Fruit fly (Drosophila melanogaster): ENCODE results near the gene CG13460.

CG13460 gene

DNA sequence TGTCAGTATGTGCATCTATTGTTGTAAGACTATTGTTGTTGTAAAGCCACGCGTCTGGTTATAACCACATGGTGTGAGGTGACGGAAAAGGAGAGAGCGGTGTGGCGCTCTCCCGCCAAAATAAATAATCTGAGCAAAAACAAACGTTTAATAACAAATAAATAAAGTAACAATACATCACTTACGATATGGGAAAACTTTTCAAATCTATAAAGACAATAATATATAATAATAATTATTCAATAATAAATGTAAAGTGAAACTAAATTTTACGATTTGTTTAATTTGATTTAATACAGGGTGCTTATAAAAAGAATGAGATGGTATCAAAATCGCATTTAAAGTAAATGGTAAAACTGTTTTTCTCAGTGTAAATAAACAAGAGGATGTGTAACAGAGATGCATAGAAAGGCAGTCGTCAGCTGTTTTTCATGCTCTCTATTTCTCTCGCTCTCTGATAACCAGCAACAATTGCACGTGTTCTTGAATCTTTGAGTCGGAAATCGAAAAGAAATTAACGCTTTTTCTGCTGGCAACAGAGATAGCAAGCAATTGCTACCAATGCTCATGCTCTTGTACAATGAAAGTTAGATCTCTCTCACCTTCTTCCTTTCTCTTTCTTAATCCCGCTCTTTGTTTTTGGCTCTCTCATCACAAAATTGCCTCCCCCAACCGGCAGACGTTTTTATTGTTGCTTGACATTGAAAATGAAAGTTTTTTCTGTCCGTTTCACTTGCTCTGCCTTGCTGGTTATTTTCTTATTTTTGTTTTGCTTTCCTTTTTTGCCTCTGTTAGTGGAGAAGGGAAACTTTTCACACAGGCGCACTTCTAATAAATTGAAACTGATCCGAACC lies 37.4 kb upstream of the CG13460 start (continued):
- TF ChIP-seq otp (GFP tag; IDR thresholded peaks at IDR 0.05) (no peak), CG8359 (GFP tag; optimal IDR thresholded peaks at IDR 0.05; ENCODE audit: borderline replicate concordance) (peak; percentile 61), al (GFP tag; IDR thresholded peaks at IDR 0.05) (peak; percentile 69), esg (GFP tag; conservative IDR thresholded peaks at IDR 0.05) (peak; percentile 53; the same call in 1 of the 2 replicates), hth (optimal IDR thresholded peaks at IDR 0.05) (no peak), CG1024 (GFP tag; IDR thresholded peaks at IDR 0.05) (peak; percentile 85), CG18262 (tag; optimal IDR thresholded peaks at IDR 0.05) (peak; percentile 97), CG11247 (GFP tag; IDR thresholded peaks at IDR 0.05) (peak; percentile 75), CG32767 (GFP tag; IDR thresholded peaks at IDR 0.05) (peak; percentile 87), Hr51 (GFP tag; optimal IDR thresholded peaks at IDR 0.05) (peak in 1 of 2 experiments; percentile 90), ab (GFP tag; optimal IDR thresholded peaks at IDR 0.05) (no peak), CG7745 (tag; optimal IDR thresholded peaks at IDR 0.05) (no peak), ttk (GFP tag; IDR thresholded peaks at IDR 0.05) (peak; percentile 84), crol (GFP tag; IDR thresholded peaks at IDR 0.05) (no peak; the same call in 1 of the 2 replicates), lola (GFP tag; optimal IDR thresholded peaks at IDR 0.05) (peak in 1 of 3 experiments; percentile 87), CG2889 (GFP tag; IDR thresholded peaks at IDR 0.05) (0 out of 3 replicates have a peak, but pooled peaks have one; percentile 8), chinmo (GFP tag; IDR thresholded peaks at IDR 0.05; ENCODE audit: partially characterized antibody) (0 out of 4 replicates have a peak, but pooled peaks have one; percentile 20), seq (GFP tag; IDR thresholded peaks at IDR 0.05) (peak; percentile 34; the same call in 1 of the 2 replicates), CG4854 (GFP tag; optimal IDR thresholded peaks at IDR 0.05) (no peak), CG1647 (GFP tag; optimal IDR thresholded peaks at IDR 0.05) (no peak), BEAF-32 (GFP tag; optimal IDR thresholded peaks at IDR 0.05) (no peak), pan (optimal IDR thresholded peaks at IDR 0.05) (no peak), pan (GFP tag; optimal IDR thresholded peaks at IDR 0.05 in 1 of 2, IDR thresholded peaks at IDR 0.05 in 1 of 2) (peak in 1 of 2 experiments; percentile 91), tup (GFP tag; optimal IDR thresholded peaks at IDR 0.05) (no peak), Hmr (GFP tag; optimal IDR thresholded peaks at IDR 0.05) (peak; percentile 86), sisA (GFP tag; IDR thresholded peaks at IDR 0.05) (peak; percentile 67; the same call in 1 of the 2 replicates), MBD-R2 (GFP tag; IDR thresholded peaks at IDR 0.05) (no peak), CG17612 (GFP tag; IDR thresholded peaks at IDR 0.05) (no peak), toy (GFP tag; IDR thresholded peaks at IDR 0.05) (peak; percentile 39; the same call in 1 of the 2 replicates), CG30431 (GFP tag; optimal IDR thresholded peaks at IDR 0.05) (peak; percentile 6), CG12769 (tag; optimal IDR thresholded peaks at IDR 0.05) (no peak), inv (GFP tag; IDR thresholded peaks at IDR 0.05; ENCODE audit: partially characterized antibody) (no peak), CG4730 (GFP tag; IDR thresholded peaks at IDR 0.05) (peak; percentile 66), slp2 (GFP tag; optimal IDR thresholded peaks at IDR 0.05) (no peak), hkb (optimal IDR thresholded peaks at IDR 0.05) (no peak), hkb (GFP tag; IDR thresholded peaks at IDR 0.05) (peak; percentile 93), CG13894 (tag; optimal IDR thresholded peaks at IDR 0.05) (peak; percentile 87), CG11456 (GFP tag; IDR thresholded peaks at IDR 0.05) (peak; percentile 65), zf30C (GFP tag; optimal IDR thresholded peaks at IDR 0.05) (peak; percentile 91), gro (GFP tag; optimal IDR thresholded peaks at IDR 0.05) (no peak), Fer2 (tag; optimal IDR thresholded peaks at IDR 0.05) (peak; percentile 77), cg (GFP tag; optimal IDR thresholded peaks at IDR 0.05) (no peak), sc (optimal IDR thresholded peaks at IDR 0.05) (no peak), sc (GFP tag; optimal IDR thresholded peaks at IDR 0.05) (peak; percentile 77), bbx (GFP tag; IDR thresholded peaks at IDR 0.05; ENCODE audit: partially characterized antibody) (no peak), run (tag; optimal IDR thresholded peaks at IDR 0.05) (peak; percentile 92), jing (GFP tag; optimal IDR thresholded peaks at IDR 0.05) (no peak), CG10979 (tag; optimal IDR thresholded peaks at IDR 0.05) (peak; percentile 97), Antp (GFP tag; optimal IDR thresholded peaks at IDR 0.05) (peak; percentile 32)
